Worm (Caenorhabditis elegans) whole organism, L4 larva: Measurements from ENCODE around the gene F54B11.7.

Source experiments
- D1046.2 ChIP-seq: fragments of 200-800 bp; sonication (Bioruptor generic); IDR thresholded peaks from 2 replicates; pipeline ENCODE4 v1.3.6; 2022; ENCODE audit warnings: missing genetic modification characterization, missing compliant biosample characterization
- daf-19 ChIP-seq: fragments of 200-800 bp; sonication (Bioruptor generic); conservative IDR thresholded peaks from 2 replicates; pipeline ENCODE4 v1.3.6; 2022; ENCODE audit warnings: missing genetic modification characterization, missing compliant biosample characterization

DNA sequence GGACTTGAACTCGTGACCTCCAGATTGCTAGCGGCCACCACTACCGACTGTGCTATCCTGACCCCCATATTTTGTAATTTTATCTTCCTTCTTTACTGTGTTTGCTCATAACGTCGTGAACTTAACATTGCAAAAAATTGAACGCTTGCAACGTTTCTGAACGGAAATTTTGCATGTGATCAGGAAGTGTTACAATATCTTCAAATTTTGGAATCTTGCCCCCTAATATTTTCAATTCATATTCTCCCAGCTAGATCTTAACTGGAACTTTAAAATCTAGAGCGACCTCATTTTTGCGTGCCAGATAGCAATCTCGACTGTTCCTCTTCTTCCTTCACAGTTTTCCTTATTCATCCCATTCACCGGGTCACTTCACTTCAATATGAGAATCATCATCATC lies 18.4 kb upstream of the F54B11.7 start, which contains the start of gene F54B11.10:
- TF ChIP-seq daf-19, result no peak
- no peak for TF ChIP-seq D1046.2 (GFP tag; lab: Robert Waterston, UW)
